Fruit fly (Drosophila melanogaster): ENCODE measurements around the gene Inx2.

Gene Inx2

dm6 chrX:7013320-7014214 lies 15.1 kb downstream of the Inx2 start, which contains the start of the genes CG3032 and CG4593 (continued):
- TF ChIP-seq CG4360 (GFP tag; IDR thresholded peaks at IDR 0.05) (no peak), dmrt99B (tag; optimal IDR thresholded peaks at IDR 0.05) (peak; percentile 80), CG3838 (GFP tag; optimal IDR thresholded peaks at IDR 0.05) (peak; percentile 34), eve (GFP tag; optimal IDR thresholded peaks at IDR 0.05) (no peak), NC2α (GFP tag; optimal IDR thresholded peaks at IDR 0.05) (no peak), Spps (tag; optimal IDR thresholded peaks at IDR 0.05) (peak; percentile 17), Dp (GFP tag; optimal IDR thresholded peaks at IDR 0.05) (peak; percentile 28), onecut (GFP tag; IDR thresholded peaks at IDR 0.05) (peak; percentile 19; the same call in 1 of the 2 replicates), CG43689 (GFP tag; IDR thresholded peaks at IDR 0.05) (peak; percentile 70), luna (GFP tag; optimal IDR thresholded peaks at IDR 0.05) (peak; percentile 6), CG32532 (GFP tag; IDR thresholded peaks at IDR 0.05) (peak; percentile 92), tup (GFP tag; optimal IDR thresholded peaks at IDR 0.05) (peak; percentile 48), pzg (GFP tag; optimal IDR thresholded peaks at IDR 0.05) (peak; percentile 60), so (GFP tag; IDR thresholded peaks at IDR 0.05) (peak; percentile 82), lbe (GFP tag; optimal IDR thresholded peaks at IDR 0.05) (peak; percentile 68), CG11456 (GFP tag; IDR thresholded peaks at IDR 0.05) (peak; percentile 87), tx (GFP tag; optimal IDR thresholded peaks at IDR 0.05) (peak; percentile 77), CG8281 (tag; optimal IDR thresholded peaks at IDR 0.05) (peak; percentile 15), Abd-B (GFP tag; optimal IDR thresholded peaks at IDR 0.05) (peak; percentile 75), Elba2 (GFP tag; optimal IDR thresholded peaks at IDR 0.05) (no peak), CG13123 (GFP tag; optimal IDR thresholded peaks at IDR 0.05) (peak; percentile 14), pnt (GFP tag; optimal IDR thresholded peaks at IDR 0.05) (peak; percentile 72), Hsf (GFP tag; optimal IDR thresholded peaks at IDR 0.05) (peak; percentile 88), CG15011 (GFP tag; optimal IDR thresholded peaks at IDR 0.05) (peak; percentile 61), dan (GFP tag; IDR thresholded peaks at IDR 0.05) (peak; percentile 48; the same call in 1 of the 2 replicates), Hr51 (GFP tag; optimal IDR thresholded peaks at IDR 0.05) (peak; percentile 59 to 80), CG1529 (GFP tag; optimal IDR thresholded peaks at IDR 0.05) (peak; percentile 60), CG6175 (GFP tag; IDR thresholded peaks at IDR 0.05) (peak; percentile 82), tna (GFP tag; IDR thresholded peaks at IDR 0.05; ENCODE audit: partially characterized antibody) (no peak), CG10209 (GFP tag; optimal IDR thresholded peaks at IDR 0.05) (peak; percentile 74), Sox102F (GFP tag; optimal IDR thresholded peaks at IDR 0.05) (peak; percentile 85), CG16779 (GFP tag; IDR thresholded peaks at IDR 0.05) (peak; percentile 77), az2 (GFP tag; optimal IDR thresholded peaks at IDR 0.05) (peak; percentile 81), CG13624 (GFP tag; optimal IDR thresholded peaks at IDR 0.05) (peak; percentile 67), CG11247 (GFP tag; IDR thresholded peaks at IDR 0.05) (peak; percentile 87), ttk (GFP tag; IDR thresholded peaks at IDR 0.05) (peak; percentile 80), Dfd (GFP tag; optimal IDR thresholded peaks at IDR 0.05) (no peak), CG4424 (GFP tag; optimal IDR thresholded peaks at IDR 0.05) (peak; percentile 66), tgo (GFP tag; IDR thresholded peaks at IDR 0.05) (peak; percentile 88), CG12155 (GFP tag; optimal IDR thresholded peaks at IDR 0.05) (peak; percentile 85), CG33213 (GFP tag; optimal IDR thresholded peaks at IDR 0.05) (peak; percentile 64), CG8944 (GFP tag; optimal IDR thresholded peaks at IDR 0.05) (peak; percentile 67), ems (GFP tag; optimal IDR thresholded peaks at IDR 0.05) (peak; percentile 69), Poxn (GFP tag; IDR thresholded peaks at IDR 0.05) (peak; percentile 79), CG8089 (GFP tag; optimal IDR thresholded peaks at IDR 0.05) (peak; percentile 14), row (GFP tag; IDR thresholded peaks at IDR 0.05) (peak; percentile 97), Eip74EF (GFP tag; optimal IDR thresholded peaks at IDR 0.05) (peak in 1 of 2 experiments; percentile 0), Atf6 (GFP tag; IDR thresholded peaks at IDR 0.05) (peak; percentile 88), C15 (GFP tag; IDR thresholded peaks at IDR 0.05) (peak; percentile 73; the same call in 2 of the 3 replicates)
